Fruit fly (Drosophila melanogaster): ENCODE data around the gene Rabex-5.

DNA sequence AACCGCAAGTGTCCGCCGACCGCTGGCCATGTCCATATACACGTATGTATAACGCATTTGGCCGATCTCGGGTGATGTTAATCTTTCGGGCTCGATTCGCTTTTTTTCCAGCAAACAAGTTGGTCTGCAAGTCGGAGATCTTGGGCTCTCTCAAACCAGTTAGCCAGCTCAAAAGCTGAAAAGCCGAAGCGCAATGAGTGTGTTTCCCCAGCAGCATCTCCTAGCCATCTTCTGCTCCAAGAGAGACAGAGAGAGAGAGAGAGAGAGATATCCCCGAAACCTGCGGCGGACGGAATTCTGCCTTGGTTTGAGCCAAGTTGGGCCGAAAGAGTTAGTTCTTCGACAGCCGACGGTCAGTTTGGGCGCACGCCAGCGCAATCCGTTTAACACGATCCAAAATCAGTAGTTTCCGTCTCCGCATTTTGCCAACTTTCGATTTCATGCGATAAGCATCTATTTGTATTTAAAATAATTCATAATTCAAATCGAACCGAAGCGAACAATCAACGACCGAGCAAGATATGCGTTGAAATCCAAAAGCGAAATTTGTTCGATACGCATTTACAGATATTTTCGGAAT, 30.2 kb upstream of the Rabex-5 start:
- TF ChIP-seq CG33017 (tag; optimal IDR thresholded peaks at IDR 0.05) (no peak), CG7045 (GFP tag; optimal IDR thresholded peaks at IDR 0.05) (no peak), tj (GFP tag; optimal IDR thresholded peaks at IDR 0.05) (no peak), CG11617 (GFP tag; optimal IDR thresholded peaks at IDR 0.05) (no peak), CG1620 (GFP tag; optimal IDR thresholded peaks at IDR 0.05) (no peak), toe (GFP tag; optimal IDR thresholded peaks at IDR 0.05) (no peak), cic (GFP tag; optimal IDR thresholded peaks at IDR 0.05) (no peak), Crg-1 (GFP tag; optimal IDR thresholded peaks at IDR 0.05) (no peak), CG5204 (GFP tag; optimal IDR thresholded peaks at IDR 0.05) (no peak), Clk (GFP tag; optimal IDR thresholded peaks at IDR 0.05) (no peak)

Data from whole organism, adult.